Worm (Caenorhabditis elegans) whole organism, dauer: ENCODE data around the gene fbxb-21.

ENCODE experiments used
- unc-62 ChIP-seq: sonication (generic microtip); optimal IDR thresholded peaks from 2 replicates; lab custom pipeline; 2017; ENCODE audit warnings: missing biosample characterization, missing genetic modification reagents, missing genetic modification characterization

The fbxb-21 gene

DNA sequence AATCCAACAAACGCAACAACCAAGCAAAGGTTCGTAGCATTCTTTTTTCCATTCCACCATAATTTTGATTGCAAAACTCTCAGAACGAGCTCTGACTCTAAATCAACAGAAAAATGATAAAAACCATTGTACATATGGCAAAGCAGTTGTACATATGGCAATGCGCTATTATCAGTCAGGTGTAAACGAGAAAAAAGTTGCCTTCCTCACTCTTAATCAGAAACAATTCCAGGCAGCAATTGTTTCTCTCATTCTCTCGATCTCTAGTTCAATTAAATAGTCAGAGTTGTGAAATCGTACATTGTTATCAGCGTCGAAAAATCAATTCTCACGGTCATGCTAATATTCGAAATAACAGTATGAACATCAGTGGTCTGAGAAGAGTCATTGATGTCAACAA lies 26.9 kb downstream of the fbxb-21 start:
- no peak for TF ChIP-seq unc-62 (GFP tag; lab: Kevin White, UChicago)

DNA sequence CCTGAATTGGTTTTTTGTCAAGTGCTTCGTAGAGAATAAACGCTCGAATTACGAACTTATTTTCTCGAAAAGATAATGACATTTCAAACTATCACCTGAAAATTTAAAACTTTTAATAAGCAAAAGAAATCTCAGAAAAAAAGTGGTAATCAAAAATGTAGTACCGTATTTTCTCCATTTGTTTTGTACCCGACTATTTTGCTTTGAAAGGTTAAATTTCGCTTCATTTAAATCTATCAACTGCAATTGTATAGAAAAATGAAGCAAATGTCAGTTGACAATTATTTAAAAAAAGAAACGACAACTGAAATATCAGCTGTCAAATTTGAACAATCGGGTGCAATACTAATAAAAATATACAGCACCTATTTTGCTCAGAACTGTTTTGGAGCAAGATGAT lies 27.5 kb downstream of the fbxb-21 start, which contains the start of gene fbxa-158:
fbxa-158 (minus strand) TSS at position 101 of the 400 bp plus-strand sequence.
- no peak for TF ChIP-seq unc-62 (GFP tag; lab: Kevin White, UChicago)

DNA sequence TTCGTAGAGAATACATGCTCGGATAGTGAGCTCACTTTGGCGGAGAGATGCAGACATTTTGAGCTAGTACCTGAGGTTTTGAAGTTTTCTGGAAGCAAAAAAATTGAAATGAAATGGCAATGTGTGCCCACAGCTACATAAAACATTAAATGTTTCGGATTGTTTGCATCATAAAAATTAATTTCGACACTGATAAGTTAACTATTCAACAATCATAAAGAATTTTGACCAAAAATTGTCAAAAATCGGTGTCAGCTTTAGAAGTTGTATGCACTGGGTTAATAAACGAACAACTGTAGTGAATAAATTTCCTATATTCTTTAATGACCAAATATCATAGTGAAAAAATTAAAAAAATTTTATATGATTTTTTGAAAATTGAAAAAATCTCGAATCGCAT lies 29.7 kb downstream of the fbxb-21 start, which contains the start of gene fbxa-166:
fbxa-166 (minus strand) TSS at position 101 of the 400 bp plus-strand sequence.
- no peak for TF ChIP-seq unc-62 (GFP tag; lab: Kevin White, UChicago)

DNA sequence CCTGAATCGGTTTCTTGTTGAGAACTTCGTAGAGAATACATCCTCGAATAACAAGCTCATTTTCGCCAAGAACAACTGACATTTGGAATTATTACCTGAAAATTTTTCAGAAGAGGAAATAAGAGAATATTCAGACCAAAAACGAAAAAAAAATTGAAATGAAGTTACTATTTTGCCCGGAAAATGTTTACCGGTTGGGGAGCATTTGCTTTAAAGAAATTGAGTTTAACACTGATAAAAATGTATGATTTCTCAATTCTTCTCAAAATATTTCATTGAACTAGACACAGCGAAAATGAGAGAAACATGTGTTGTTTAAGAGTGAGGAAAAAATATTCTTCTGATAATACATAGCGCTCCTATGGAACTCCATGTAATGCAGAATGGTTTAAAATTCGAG lies 32.3 kb downstream of the fbxb-21 start, which contains the start of gene fbxa-165:
fbxa-165 (minus strand) TSS at position 101 of the 400 bp plus-strand sequence.
- no peak for TF ChIP-seq unc-62 (GFP tag; lab: Kevin White, UChicago)

DNA sequence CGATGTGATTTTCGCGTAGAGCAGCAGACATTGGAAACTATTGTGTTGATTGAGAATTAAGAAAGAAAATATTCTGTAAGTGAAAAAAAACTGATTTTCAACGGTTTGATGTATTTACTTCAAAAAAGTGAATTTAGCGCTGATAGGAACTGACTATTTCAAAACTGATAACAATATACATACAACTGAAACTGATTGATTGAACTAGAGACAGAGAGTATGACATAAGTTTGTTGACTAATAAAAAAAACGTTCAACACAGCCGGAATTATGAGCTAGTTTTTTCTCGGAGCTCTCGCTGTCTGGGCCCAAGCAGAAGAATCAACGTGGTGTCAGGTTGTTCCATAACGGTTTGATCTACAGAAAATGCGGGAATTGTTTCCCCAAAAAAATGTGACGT lies 34.7 kb downstream of the fbxb-21 start, which contains the start of gene fbxa-164:
fbxa-164 (minus strand) TSS at position 101 of the 400 bp plus-strand sequence.
- TF ChIP-seq unc-62 (GFP tag; lab: Kevin White, UChicago): no peak

ce11 chrII:1610630-1611029 lies 38.0 kb downstream of the fbxb-21 start, which contains the start of gene fbxa-163:
Gene fbxa-163 (minus strand): TSS chrII:1610730.
- TF ChIP-seq unc-62 (GFP tag; lab: Kevin White, UChicago): no peak

- no peak for TF ChIP-seq unc-62 (GFP tag; lab: Kevin White, UChicago)
These were observed 39.8 kb downstream of the fbxb-21 start for ce11 chrII:1608915-1609314.

DNA sequence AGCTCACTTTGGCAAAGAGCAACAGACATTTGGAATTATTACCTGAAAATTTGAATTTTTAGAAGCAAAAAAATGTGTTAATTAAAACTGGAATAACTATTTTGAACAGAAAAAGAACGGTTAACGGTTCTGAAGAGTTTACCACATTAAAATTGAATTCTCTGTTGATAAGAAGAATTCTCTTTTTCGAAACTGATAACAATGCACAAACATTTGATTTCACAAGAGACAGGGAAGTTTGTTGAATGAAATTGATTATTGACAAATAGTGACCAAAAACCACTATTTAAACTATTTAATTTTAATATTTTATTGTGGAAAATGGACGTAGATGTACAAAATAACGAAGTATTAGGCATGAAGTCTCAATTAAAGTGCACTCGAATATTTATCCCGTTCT lies 41.1 kb downstream of the fbxb-21 start:
- no peak for TF ChIP-seq unc-62 (GFP tag; lab: Kevin White, UChicago)

DNA sequence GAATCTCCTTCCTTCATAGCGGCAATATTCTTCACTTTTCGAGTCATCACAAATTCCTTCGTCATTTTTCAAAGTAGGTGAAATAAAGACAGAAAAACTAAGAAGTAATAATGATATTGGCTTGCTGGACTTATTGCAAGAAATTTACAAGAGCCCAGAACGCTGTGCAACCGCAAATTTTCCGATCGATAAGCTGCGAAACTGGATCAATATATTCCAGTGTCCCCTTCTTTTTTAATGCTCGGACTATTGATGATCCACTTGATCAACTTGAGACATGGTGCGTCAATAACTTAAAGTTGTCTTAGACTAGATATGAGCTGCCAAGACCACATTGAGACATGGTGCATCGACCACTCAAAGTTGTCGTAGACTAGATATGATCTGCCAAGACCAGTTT lies 42.6 kb downstream of the fbxb-21 start, which contains the start of gene bath-33:
bath-33 (minus strand) TSS at position 101 of the 400 bp plus-strand sequence.
- TF ChIP-seq unc-62 (GFP tag; lab: Kevin White, UChicago): no peak

ce11 chrII:1605010-1605409 lies 43.7 kb downstream of the fbxb-21 start:
- no peak for TF ChIP-seq unc-62 (GFP tag; lab: Kevin White, UChicago)

ce11 chrII:1603049-1603448 lies 45.6 kb downstream of the fbxb-21 start:
- TF ChIP-seq unc-62 (GFP tag; lab: Kevin White, UChicago): no peak

ce11 chrII:1601507-1601906 lies 47.2 kb downstream of the fbxb-21 start, which contains the start of gene bath-47:
Gene bath-47 (plus strand): TSS chrII:1601811.
- TF ChIP-seq unc-62 (GFP tag; lab: Kevin White, UChicago): no peak

DNA sequence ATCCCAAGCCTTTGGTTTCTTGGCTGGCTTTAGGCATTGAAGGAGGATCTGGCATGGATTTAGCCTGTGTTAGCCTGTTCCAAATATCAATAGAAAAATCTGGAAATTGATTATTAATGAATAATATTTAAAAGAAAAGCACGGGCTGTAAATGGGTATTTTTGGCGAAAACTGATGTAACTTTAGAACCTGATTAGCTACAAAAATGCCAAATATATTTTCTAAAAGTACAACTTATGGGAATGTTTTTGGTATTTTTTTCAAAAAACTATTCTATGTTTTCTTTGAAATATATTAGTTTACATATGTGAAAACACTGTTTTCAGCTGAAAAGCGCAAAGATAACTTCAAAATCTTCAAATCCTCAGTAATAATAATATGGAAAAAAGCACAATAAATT lies 48.0 kb downstream of the fbxb-21 start, which contains the start of gene bath-26:
bath-26 (minus strand) TSS at position 101 of the 400 bp plus-strand sequence.
- no peak for TF ChIP-seq unc-62 (GFP tag; lab: Kevin White, UChicago)
